Worm (Caenorhabditis elegans) whole organism, L4 larva: ENCODE measurements around the gene trm-1.
A peak's percentile ranks its signal among the peaks of the same experiment; 100 is the strongest.

Experiments
- F37D6.2 ChIP-seq: sonication (generic microtip); optimal IDR thresholded peaks from 2 replicates; lab custom pipeline; 2016; ENCODE audit warnings: mild to moderate bottlenecking, missing genetic modification characterization, missing compliant biosample characterization
- F49E8.2 ChIP-seq: sonication (generic microtip); optimal IDR thresholded peaks from 2 replicates; lab custom pipeline; 2016; ENCODE audit warnings: missing compliant biosample characterization, mild to moderate bottlenecking, missing genetic modification characterization, borderline replicate concordance
- T20F7.1 ChIP-seq: fragments of 200-800 bp; sonication (Bioruptor generic); optimal IDR thresholded peaks from 2 replicates; lab custom pipeline; 2018; ENCODE audit warnings: mild to moderate bottlenecking, missing genetic modification characterization, missing compliant biosample characterization
- T26A8.4 ChIP-seq: fragments of 200-800 bp; sonication (Bioruptor generic); IDR thresholded peaks from 2 replicates; pipeline ENCODE4 v1.3.6; 2022; ENCODE audit warnings: missing genetic modification characterization, missing compliant biosample characterization
- Y75B8A.6 ChIP-seq: fragments of 200-800 bp; sonication (Bioruptor generic); IDR thresholded peaks from 2 replicates; pipeline ENCODE4 v1.3.6; 2022; ENCODE audit warnings: missing genetic modification reagents, missing genetic modification characterization, missing compliant biosample characterization
- ceh-28 ChIP-seq: fragments of 150-350 bp; optimal IDR thresholded peaks from 2 replicates; lab custom pipeline; 2014; ENCODE audit warnings: missing biosample characterization, missing genetic modification reagents, missing genetic modification characterization
- ceh-32 ChIP-seq: sonication (generic microtip); optimal IDR thresholded peaks from 2 replicates; lab custom pipeline; 2016; ENCODE audit warnings: mild to moderate bottlenecking, missing genetic modification characterization, missing compliant biosample characterization; ENCODE audit not compliant: poor library complexity
- ceh-82 ChIP-seq: sonication (generic microtip); optimal IDR thresholded peaks from 2 replicates; lab custom pipeline; 2017; ENCODE audit warnings: missing biosample characterization, missing genetic modification characterization
- daf-12 ChIP-seq: fragments of 150-350 bp; optimal IDR thresholded peaks from 2 replicates; lab custom pipeline; 2014; ENCODE audit warnings: missing biosample characterization, missing genetic modification reagents, missing genetic modification characterization
- daf-19 ChIP-seq: fragments of 200-800 bp; sonication (Bioruptor generic); conservative IDR thresholded peaks from 2 replicates; pipeline ENCODE4 v1.3.6; 2022; ENCODE audit warnings: missing genetic modification characterization, missing compliant biosample characterization
- daf-8 ChIP-seq: fragments of 200-800 bp; sonication (Bioruptor generic); IDR thresholded peaks from 2 replicates; pipeline ENCODE4 v1.3.6; 2022; ENCODE audit warnings: missing genetic modification characterization, missing compliant biosample characterization
- dmd-6 ChIP-seq: fragments of 200-800 bp; sonication (Bioruptor generic); IDR thresholded peaks from 2 replicates; pipeline ENCODE4 v1.3.6; 2022; ENCODE audit warnings: missing genetic modification reagents, missing genetic modification characterization, missing compliant biosample characterization
- dmd-8 ChIP-seq: fragments of 200-800 bp; sonication (Bioruptor generic); IDR thresholded peaks from 2 replicates; pipeline ENCODE4 v1.3.6; 2022; ENCODE audit warnings: missing genetic modification characterization, missing compliant biosample characterization
- duxl-1 ChIP-seq: sonication (generic microtip); optimal IDR thresholded peaks from 2 replicates; lab custom pipeline; 2016; ENCODE audit warnings: mild to moderate bottlenecking, missing genetic modification characterization, moderate library complexity, missing compliant biosample characterization; ENCODE audit not compliant: poor library complexity
- egl-27 ChIP-seq: sonication (generic microtip); optimal IDR thresholded peaks from 3 replicates; lab custom pipeline; 2017; ENCODE audit warnings: missing biosample characterization, missing genetic modification reagents, missing genetic modification characterization
- egl-43 ChIP-seq: fragments of 200-800 bp; sonication (Bioruptor generic); IDR thresholded peaks from 2 replicates; pipeline ENCODE4 v1.3.6; 2022; ENCODE audit warnings: missing genetic modification reagents, missing genetic modification characterization, missing compliant biosample characterization
- hif-1 ChIP-seq, 2 experiments: sonication (generic microtip); optimal IDR thresholded peaks; 2 replicates each; lab custom pipeline; 2016 to 2017; ENCODE audit warnings: missing compliant biosample characterization in 2 of 2, missing genetic modification characterization in 2 of 2, missing genetic modification reagents in 2 of 2, missing genotype in 2 of 2, mild to moderate bottlenecking in 1 of 2
- hlh-11 ChIP-seq: fragments of 200-800 bp; sonication (Bioruptor generic); optimal IDR thresholded peaks from 2 replicates; lab custom pipeline; 2018; ENCODE audit warnings: mild to moderate bottlenecking, missing genetic modification characterization, missing compliant biosample characterization
- hlh-30 ChIP-seq: sonication (generic microtip); optimal IDR thresholded peaks from 2 replicates; lab custom pipeline; 2017; ENCODE audit warnings: antibody characterized with exemption, mild to moderate bottlenecking, missing genetic modification characterization, missing compliant biosample characterization; ENCODE audit not compliant: insufficient read depth
- lin-1 ChIP-seq: fragments of 200-800 bp; sonication (Bioruptor generic); IDR thresholded peaks from 2 replicates; pipeline ENCODE4 v1.3.6; 2022; ENCODE audit warnings: missing genetic modification reagents, missing genetic modification characterization, missing compliant biosample characterization
- lin-39 ChIP-seq: fragments of 150-350 bp; optimal IDR thresholded peaks from 2 replicates; lab custom pipeline; 2014; ENCODE audit warnings: missing biosample characterization, missing genetic modification reagents, missing genetic modification characterization
- mdl-1 ChIP-seq, 2 experiments: fragments of 150-350 bp in 1 of 2; sonication (generic microtip) in 1 of 2; optimal IDR thresholded peaks; 2 replicates each; lab custom pipeline; 2014 to 2017; ENCODE audit warnings: missing biosample characterization in 2 of 2, missing genetic modification characterization in 2 of 2
- mdt-29 ChIP-seq: fragments of 200-800 bp; sonication (Bioruptor generic); IDR thresholded peaks from 2 replicates; pipeline ENCODE4 v1.3.6; 2022; ENCODE audit warnings: missing genetic modification reagents, missing genetic modification characterization, missing compliant biosample characterization
- mep-1 ChIP-seq: fragments of 150-350 bp; sonication (generic microtip); optimal IDR thresholded peaks from 3 replicates; lab custom pipeline; 2014; ENCODE audit warnings: missing biosample characterization, missing genetic modification characterization
- mes-2 ChIP-seq: sonication (generic microtip); optimal IDR thresholded peaks from 2 replicates; lab custom pipeline; 2016; ENCODE audit warnings: missing genotype, mild to moderate bottlenecking, missing genetic modification characterization, missing compliant biosample characterization; ENCODE audit not compliant: poor library complexity, severe bottlenecking
- mxl-3 ChIP-seq: fragments of 200-800 bp; sonication (Bioruptor generic); optimal IDR thresholded peaks from 2 replicates; lab custom pipeline; 2018; ENCODE audit warnings: mild to moderate bottlenecking, missing genetic modification characterization, missing compliant biosample characterization
- nhr-102 ChIP-seq: sonication (generic microtip); optimal IDR thresholded peaks from 2 replicates; lab custom pipeline; 2016; ENCODE audit warnings: mild to moderate bottlenecking, missing genetic modification characterization, moderate library complexity, missing compliant biosample characterization
- nhr-11 ChIP-seq: fragments of 150-350 bp; optimal IDR thresholded peaks from 2 replicates; lab custom pipeline; 2014; ENCODE audit warnings: missing biosample characterization, missing genetic modification characterization
- nhr-111 ChIP-seq: fragments of 200-800 bp; sonication (Bioruptor generic); optimal IDR thresholded peaks from 2 replicates; lab custom pipeline; 2018; ENCODE audit warnings: mild to moderate bottlenecking, missing genetic modification characterization, missing compliant biosample characterization
- nhr-28 ChIP-seq: fragments of 150-350 bp; optimal IDR thresholded peaks from 2 replicates; lab custom pipeline; 2014; ENCODE audit warnings: missing biosample characterization, missing genetic modification characterization
- nhr-48 ChIP-seq: sonication (generic microtip); optimal IDR thresholded peaks from 2 replicates; lab custom pipeline; 2016; ENCODE audit warnings: mild to moderate bottlenecking, missing genetic modification characterization, missing compliant biosample characterization
- nhr-77 ChIP-seq: fragments of 150-350 bp; optimal IDR thresholded peaks from 2 replicates; lab custom pipeline; 2014; ENCODE audit warnings: missing biosample characterization, missing genetic modification characterization
- pqm-1 ChIP-seq: sonication (generic microtip); optimal IDR thresholded peaks from 2 replicates; lab custom pipeline; 2017; ENCODE audit warnings: missing biosample characterization, missing genetic modification characterization
- rbr-2 ChIP-seq: sonication (generic microtip); optimal IDR thresholded peaks from 2 replicates; lab custom pipeline; 2016; ENCODE audit warnings: missing genotype, missing genetic modification characterization, missing compliant biosample characterization
- spr-3 ChIP-seq: fragments of 200-800 bp; sonication (Bioruptor generic); optimal IDR thresholded peaks from 2 replicates; lab custom pipeline; 2018; ENCODE audit warnings: mild to moderate bottlenecking, missing genetic modification characterization, missing compliant biosample characterization
- tag-97 ChIP-seq: fragments of 200-800 bp; sonication (Bioruptor generic); IDR thresholded peaks from 2 replicates; pipeline ENCODE4 v1.3.6; 2022; ENCODE audit warnings: missing genetic modification characterization, missing compliant biosample characterization
- unc-62 ChIP-seq, 3 experiments: fragments of 150-350 bp in 1 of 3; sonication (generic microtip); optimal IDR thresholded peaks in 2 of 3; peaks in 1 of 3; 1 replicate in 1 of 3; 2 replicates in 2 of 3; lab custom pipeline; 2014 to 2017; ENCODE audit warnings: missing biosample characterization in 3 of 3, missing genetic modification characterization in 3 of 3, missing genetic modification reagents in 3 of 3, missing genotype in 1 of 3
- vab-7 ChIP-seq: fragments of 200-800 bp; sonication (Bioruptor generic); IDR thresholded peaks from 2 replicates; pipeline ENCODE4 v1.3.6; 2022; ENCODE audit warnings: missing genetic modification reagents, missing genetic modification characterization, missing compliant biosample characterization
- zag-1 ChIP-seq: fragments of 150-350 bp; optimal IDR thresholded peaks from 2 replicates; lab custom pipeline; 2014; ENCODE audit warnings: missing biosample characterization, missing genetic modification characterization
- zip-11 ChIP-seq: fragments of 200-800 bp; sonication (Bioruptor generic); IDR thresholded peaks from 2 replicates; pipeline ENCODE4 v1.3.6; 2022; ENCODE audit warnings: missing genetic modification characterization, missing compliant biosample characterization
- ztf-11 ChIP-seq: fragments of 150-350 bp; optimal IDR thresholded peaks from 2 replicates; lab custom pipeline; 2014; ENCODE audit warnings: missing biosample characterization, missing genetic modification characterization
- ztf-7 ChIP-seq: fragments of 150-350 bp; optimal IDR thresholded peaks from 2 replicates; lab custom pipeline; 2014; ENCODE audit warnings: missing biosample characterization, missing genetic modification characterization

The trm-1 gene

ce11 chrV:14223141-14223540 lies 37.7 kb upstream of the trm-1 start:
- no peak for TF ChIP-seq dmd-8 (GFP tag; lab: Robert Waterston, UW)
- no peak for TF ChIP-seq tag-97
- no peak for TF ChIP-seq mep-1 (tag; lab: Kevin White, UChicago)
- no peak for TF ChIP-seq F37D6.2 (tag; lab: Kevin White, UChicago)
- TF ChIP-seq dmd-6 = no peak
- TF ChIP-seq egl-27 (tag; lab: Kevin White, UChicago) = no peak
- TF ChIP-seq hif-1 (tag; optimal IDR thresholded peaks at IDR 0.05; lab: Kevin White, UChicago) = no peak
- TF ChIP-seq nhr-11 (tag; lab: Kevin White, UChicago) = no peak
- TF ChIP-seq daf-19 (GFP tag; lab: Robert Waterston, UW) = no peak
- no peak for TF ChIP-seq nhr-28 (tag; lab: Kevin White, UChicago)
- no peak for TF ChIP-seq egl-43 (GFP tag; lab: Robert Waterston, UW)
- TF ChIP-seq daf-8 (GFP tag; lab: Robert Waterston, UW) = no peak

ce11 chrV:14215106-14215505 lies 29.7 kb upstream of the trm-1 start, which contains the start of gene T16A9.5:
Gene T16A9.5, minus strand, starts transcription at chrV:14215206.
- TF ChIP-seq duxl-1 (tag; lab: Kevin White, UChicago) (no peak), nhr-102 (no peak), ceh-82 (no peak), F49E8.2 (tag; lab: Kevin White, UChicago) (no peak)

ce11 chrV:14212813-14213212 lies 27.4 kb upstream of the trm-1 start:
- TF ChIP-seq spr-3 (no peak), mdl-1 (tag; optimal IDR thresholded peaks at IDR 0.05; lab: Kevin White, UChicago) (peak in 1 of 2 experiments; percentile 81), T20F7.1 (peak; percentile 42), nhr-28 (tag; lab: Kevin White, UChicago) (peak; percentile 93), nhr-48 (tag; lab: Kevin White, UChicago) (peak; percentile 66), mxl-3 (peak; percentile 83), dmd-6 (peak; percentile 60), ztf-7 (tag; lab: Kevin White, UChicago) (no peak), tag-97 (no peak), mdt-29 (GFP tag; lab: Robert Waterston, UW) (no peak), hlh-30 (tag; lab: Kevin White, UChicago) (peak; percentile 83), pqm-1 (tag; lab: Kevin White, UChicago) (peak; percentile 70), unc-62 (GFP tag; optimal IDR thresholded peaks at IDR 0.05 in 1 of 2; lab: Kevin White, UChicago) (peak in 1 of 2 experiments; percentile 99), unc-62 (tag; optimal IDR thresholded peaks at IDR 0.05; lab: Kevin White, UChicago) (no peak), nhr-77 (peak; percentile 74), hlh-11 (tag; lab: Kevin White, UChicago) (peak; percentile 76), lin-1 (GFP tag; lab: Robert Waterston, UW) (peak; percentile 34; the same call in 1 of the 2 replicates)

- TF ChIP-seq ceh-32 (tag; lab: Kevin White, UChicago) (no peak), lin-39 (tag; lab: Kevin White, UChicago) (no peak), nhr-48 (tag; lab: Kevin White, UChicago) (no peak), Y75B8A.6 (GFP tag; lab: Robert Waterston, UW) (no peak), daf-12 (tag; lab: Kevin White, UChicago) (no peak), T20F7.1 (no peak), ztf-11 (tag; lab: Kevin White, UChicago) (no peak), zip-11 (GFP tag; lab: Robert Waterston, UW) (no peak), T26A8.4 (GFP tag; lab: Robert Waterston, UW) (no peak), vab-7 (GFP tag; lab: Robert Waterston, UW) (no peak), ceh-28 (tag; lab: Kevin White, UChicago) (no peak), dmd-6 (no peak), rbr-2 (tag; lab: Kevin White, UChicago) (no peak), zag-1 (tag; lab: Kevin White, UChicago) (no peak), hlh-30 (tag; lab: Kevin White, UChicago) (no peak), nhr-102 (no peak), nhr-111 (GFP tag; lab: Kevin White, UChicago) (no peak), mes-2 (tag; lab: Kevin White, UChicago) (no peak), nhr-28 (tag; lab: Kevin White, UChicago) (no peak), egl-43 (GFP tag; lab: Robert Waterston, UW) (no peak)
Measured at ce11 chrV:14210743-14211142, 25.3 kb upstream of the trm-1 start, which contains the start of gene str-230. Gene str-230, minus strand, starts transcription at chrV:14210843.
